Worm (Caenorhabditis elegans) whole organism, early embryonic: ENCODE results near the gene cutl-15.

Experiments
- F13C5.2 ChIP-seq: sonication (generic microtip); optimal IDR thresholded peaks from 2 replicates; lab custom pipeline; 2017; ENCODE audit warnings: mild to moderate bottlenecking, missing genetic modification characterization, inconsistent platforms, missing compliant biosample characterization
- ceh-13 ChIP-seq: fragments of 200-800 bp; sonication (Bioruptor generic); optimal IDR thresholded peaks from 2 replicates; lab custom pipeline; 2018; ENCODE audit warnings: mild to moderate bottlenecking, missing genetic modification characterization, missing compliant biosample characterization
- ceh-36 ChIP-seq: sonication (generic microtip); optimal IDR thresholded peaks from 2 replicates; lab custom pipeline; 2016; ENCODE audit warnings: missing genetic modification characterization, inconsistent platforms, missing compliant biosample characterization
- ets-7 ChIP-seq: sonication (generic microtip); optimal IDR thresholded peaks from 2 replicates; lab custom pipeline; 2016; ENCODE audit warnings: missing genotype, missing genetic modification characterization, missing compliant biosample characterization
- hmbx-1 ChIP-seq: sonication (generic microtip); optimal IDR thresholded peaks from 2 replicates; lab custom pipeline; 2016; ENCODE audit warnings: mild to moderate bottlenecking, missing genetic modification characterization, missing compliant biosample characterization
- hmg-4 ChIP-seq: fragments of 200-800 bp; sonication (Bioruptor generic); optimal IDR thresholded peaks from 2 replicates; lab custom pipeline; 2018; ENCODE audit warnings: mild to moderate bottlenecking, missing genetic modification characterization, missing compliant biosample characterization
- pes-1 ChIP-seq: fragments of 200-800 bp; sonication (Bioruptor generic); IDR thresholded peaks from 2 replicates; pipeline ENCODE4 v1.3.6; 2022; ENCODE audit warnings: missing genetic modification reagents, missing genetic modification characterization, missing compliant biosample characterization
- sea-1 ChIP-seq: fragments of 200-800 bp; sonication (Bioruptor generic); conservative IDR thresholded peaks from 2 replicates; pipeline ENCODE4 v1.3.6; 2022; ENCODE audit warnings: missing genetic modification characterization, missing compliant biosample characterization
- tbx-11 ChIP-seq: fragments of 200-800 bp; sonication (Bioruptor generic); IDR thresholded peaks from 2 replicates; pipeline ENCODE4 v1.3.6; 2022; ENCODE audit warnings: missing genetic modification characterization, missing compliant biosample characterization
- tbx-37 ChIP-seq: fragments of 200-800 bp; sonication (Bioruptor generic); conservative IDR thresholded peaks from 2 replicates; pipeline ENCODE4 v1.3.6; 2022; ENCODE audit warnings: missing genetic modification reagents, missing genetic modification characterization, missing compliant biosample characterization
- tra-4 ChIP-seq: sonication (generic microtip); optimal IDR thresholded peaks from 2 replicates; lab custom pipeline; 2017; ENCODE audit warnings: missing genetic modification characterization, missing compliant biosample characterization

cutl-15 gene

ce11 chrII:8896541-8896940, 50.9 kb downstream of the cutl-15 start, which contains the start of gene lat-1:
TSS of gene lat-1 (plus strand) at chrII:8896841.
- TF ChIP-seq sea-1 (no peak), ceh-13 (GFP tag; lab: Kevin White, UChicago) (no peak), F13C5.2 (tag; lab: Kevin White, UChicago) (no peak), ets-7 (tag; lab: Kevin White, UChicago) (no peak), ceh-36 (no peak)

ce11 chrII:8895895-8896294, 51.6 kb downstream of the cutl-15 start:
- TF ChIP-seq pes-1 (GFP tag; lab: Robert Waterston, UW) (no peak), tbx-37 (GFP tag; lab: Robert Waterston, UW) (no peak), tbx-11 (GFP tag; lab: Robert Waterston, UW) (no peak), F13C5.2 (tag; lab: Kevin White, UChicago) (no peak), tra-4 (tag; lab: Kevin White, UChicago) (no peak), hmg-4 (GFP tag; lab: Kevin White, UChicago) (no peak), hmbx-1 (tag; lab: Kevin White, UChicago) (no peak)

- TF ChIP-seq tbx-11 (GFP tag; lab: Robert Waterston, UW) = no peak
Observed at ce11 chrII:8895398-8895797, 52.1 kb downstream of the cutl-15 start.
